Worm (Caenorhabditis elegans): ENCODE measurements around the gene K07B1.4.

K07B1.4 gene

ce11 chrV:9295581-9295980, 33.2 kb upstream of the K07B1.4 start:
- TF ChIP-seq unc-62 (GFP tag; optimal IDR thresholded peaks at IDR 0.05 in 1 of 2) (peak in 1 of 2 experiments; percentile 87), unc-62 (tag; optimal IDR thresholded peaks at IDR 0.05) (no peak), nhr-6 (tag; optimal IDR thresholded peaks at IDR 0.05) (no peak)

- TF ChIP-seq daf-12 (tag; optimal IDR thresholded peaks at IDR 0.05) = no peak
- TF ChIP-seq dpl-1 (GFP tag; optimal IDR thresholded peaks at IDR 0.05) = no peak
- no peak for TF ChIP-seq Y75B8A.6 (GFP tag; IDR thresholded peaks at IDR 0.05)
- no peak for TF ChIP-seq nhr-77 (tag; optimal IDR thresholded peaks at IDR 0.05)
- no peak for TF ChIP-seq daf-8 (GFP tag; IDR thresholded peaks at IDR 0.05)
- no peak for TF ChIP-seq nhr-111 (GFP tag; optimal IDR thresholded peaks at IDR 0.05)
- TF ChIP-seq hlh-11 (tag; optimal IDR thresholded peaks at IDR 0.05) = no peak
These were observed 31.4 kb upstream of the K07B1.4 start, which contains the start of gene F44A2.5 for ce11 chrV:9297332-9297731. TSS of gene F44A2.5 (plus strand) at chrV:9297632.

- no peak for TF ChIP-seq mes-2 (tag; optimal IDR thresholded peaks at IDR 0.05; ENCODE audit: poor library complexity, severe bottlenecking)
- no peak for TF ChIP-seq arid-1 (GFP tag; conservative IDR thresholded peaks at IDR 0.05)
- TF ChIP-seq Y48G9A.11 (GFP tag; IDR thresholded peaks at IDR 0.05) = no peak
- no peak for TF ChIP-seq daf-12 (tag; optimal IDR thresholded peaks at IDR 0.05)
- TF ChIP-seq unc-62 (GFP tag; optimal IDR thresholded peaks at IDR 0.05 in 1 of 2) = no peak
- TF ChIP-seq unc-62 (tag; optimal IDR thresholded peaks at IDR 0.05) = no peak
- no peak for TF ChIP-seq fos-1 (tag; optimal IDR thresholded peaks at IDR 0.05)
- TF ChIP-seq aly-2 (tag; optimal IDR thresholded peaks at IDR 0.05) = no peak
- no peak for TF ChIP-seq dpl-1 (GFP tag; optimal IDR thresholded peaks at IDR 0.05)
- no peak for TF ChIP-seq tag-97 (GFP tag; IDR thresholded peaks at IDR 0.05)
- no peak for TF ChIP-seq attf-4 (tag; optimal IDR thresholded peaks at IDR 0.05)
- TF ChIP-seq pqm-1 (tag; optimal IDR thresholded peaks at IDR 0.05) = no peak
- TF ChIP-seq D1046.2 (GFP tag; IDR thresholded peaks at IDR 0.05) = no peak
- TF ChIP-seq gei-8 (GFP tag; optimal IDR thresholded peaks at IDR 0.05) = no peak
- TF ChIP-seq duxl-1 (tag; optimal IDR thresholded peaks at IDR 0.05; ENCODE audit: poor library complexity) = no peak
- no peak for TF ChIP-seq zfp-3 (GFP tag; conservative IDR thresholded peaks at IDR 0.05)
- no peak for TF ChIP-seq mdl-1 (tag; optimal IDR thresholded peaks at IDR 0.05)
- no peak for TF ChIP-seq snpc-4 (tag; optimal IDR thresholded peaks at IDR 0.05)
These were observed 25.7 kb upstream of the K07B1.4 start, which contains the start of gene nhr-39 for ce11 chrV:9303026-9303425. TSS of gene nhr-39 (plus strand) at chrV:9303326.

ce11 chrV:9305116-9305515, 23.7 kb upstream of the K07B1.4 start, which contains the start of gene F44A2.3:
TSS of gene F44A2.3 (plus strand) at chrV:9305416.
- TF ChIP-seq dve-1 (tag; optimal IDR thresholded peaks at IDR 0.05; ENCODE audit: insufficient read depth) (peak; percentile 9), lin-15B (tag; optimal IDR thresholded peaks at IDR 0.05) (no peak)

- TF ChIP-seq fkh-10 (GFP tag; optimal IDR thresholded peaks at IDR 0.05) (peak; percentile 65), attf-4 (tag; optimal IDR thresholded peaks at IDR 0.05) (no peak)
These were observed 16.4 kb upstream of the K07B1.4 start for ce11 chrV:9312377-9312776.

- TF ChIP-seq unc-62 (GFP tag; optimal IDR thresholded peaks at IDR 0.05 in 1 of 2) (peak in 1 of 2 experiments; percentile 96), unc-62 (tag; optimal IDR thresholded peaks at IDR 0.05) (no peak), unc-130 (GFP tag; optimal IDR thresholded peaks at IDR 0.05) (no peak)
These were observed 14.4 kb upstream of the K07B1.4 start for ce11 chrV:9314408-9314807.

- TF ChIP-seq nhr-10 (tag; optimal IDR thresholded peaks at IDR 0.05) (no peak), fkh-10 (GFP tag; optimal IDR thresholded peaks at IDR 0.05) (peak; percentile 65), hmg-1.1 (GFP tag; IDR thresholded peaks at IDR 0.05) (no peak), daf-8 (GFP tag; IDR thresholded peaks at IDR 0.05) (no peak), aly-2 (tag; optimal IDR thresholded peaks at IDR 0.05) (no peak), nhr-77 (tag; optimal IDR thresholded peaks at IDR 0.05) (no peak), ZK337.2 (GFP tag; IDR thresholded peaks at IDR 0.05) (no peak), zfp-2 (tag; optimal IDR thresholded peaks at IDR 0.05) (no peak), ctbp-1 (GFP tag; IDR thresholded peaks at IDR 0.05) (0 out of 2 replicates have a peak, but pooled peaks have one; percentile 41)
These were observed 11.8 kb upstream of the K07B1.4 start for ce11 chrV:9316970-9317369.
